Fruit fly (Drosophila melanogaster): ENCODE data around the gene CG42729.

The CG42729 gene

dm6 chr3L:15517508-15517907 is 9.8 kb downstream of the CG42729 start:
- TF ChIP-seq CG8301 (tag; optimal IDR thresholded peaks at IDR 0.05), result no peak
- TF ChIP-seq CG17806 (tag; optimal IDR thresholded peaks at IDR 0.05), result no peak
- TF ChIP-seq gl (tag; optimal IDR thresholded peaks at IDR 0.05), result no peak
- TF ChIP-seq fd96Ca (GFP tag; IDR thresholded peaks at IDR 0.05), result no peak
- TF ChIP-seq CG8159 (tag; optimal IDR thresholded peaks at IDR 0.05), result no peak
- TF ChIP-seq CG9948 (tag; optimal IDR thresholded peaks at IDR 0.05), result no peak
- TF ChIP-seq CG34367 (tag; optimal IDR thresholded peaks at IDR 0.05), result no peak
- TF ChIP-seq CG32121 (GFP tag; IDR thresholded peaks at IDR 0.05), result no peak
- TF ChIP-seq CG15710 (tag; optimal IDR thresholded peaks at IDR 0.05), result no peak
- TF ChIP-seq Snoo (tag; optimal IDR thresholded peaks at IDR 0.05), result no peak
- TF ChIP-seq CG4496 (GFP tag; IDR thresholded peaks at IDR 0.05), result no peak
- no peak for TF ChIP-seq EcR (GFP tag; optimal IDR thresholded peaks at IDR 0.05)
- TF ChIP-seq CG13204 (GFP tag; optimal IDR thresholded peaks at IDR 0.05), result no peak
- TF ChIP-seq CG10348 (GFP tag; IDR thresholded peaks at IDR 0.05), result no peak

DNA sequence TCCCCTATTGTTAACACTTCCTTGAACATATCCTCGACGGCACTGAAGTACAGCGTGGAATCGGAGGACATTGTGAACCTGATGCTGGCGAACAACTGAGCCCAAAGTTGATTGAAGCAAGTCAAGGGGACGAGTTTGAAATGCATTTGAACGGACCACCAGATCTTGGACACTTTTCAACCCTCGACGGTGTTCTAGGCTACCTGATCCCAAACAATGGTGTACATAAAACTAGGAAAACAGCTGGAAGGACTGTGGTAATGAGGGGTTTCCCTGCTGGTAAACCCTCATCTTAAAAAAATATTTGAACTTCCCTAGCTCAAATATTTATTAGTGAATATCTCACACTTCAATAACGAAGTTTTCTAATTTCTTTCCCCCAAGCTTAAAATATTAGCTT is 10.4 kb downstream of the CG42729 start, which contains the start of gene CG13454:
Gene CG13454, minus strand, starts transcription at position 101 of the 400 bp plus-strand sequence.
- TF ChIP-seq EcR (GFP tag; optimal IDR thresholded peaks at IDR 0.05) (no peak), CG8159 (tag; optimal IDR thresholded peaks at IDR 0.05) (no peak), CG13204 (GFP tag; optimal IDR thresholded peaks at IDR 0.05) (no peak), gl (tag; optimal IDR thresholded peaks at IDR 0.05) (no peak), rn (GFP tag; IDR thresholded peaks at IDR 0.05) (no peak), CG8301 (tag; optimal IDR thresholded peaks at IDR 0.05) (no peak), CG12605 (GFP tag; IDR thresholded peaks at IDR 0.05) (no peak), Pif1B (GFP tag; optimal IDR thresholded peaks at IDR 0.05) (no peak), CG9948 (tag; optimal IDR thresholded peaks at IDR 0.05) (no peak)

DNA sequence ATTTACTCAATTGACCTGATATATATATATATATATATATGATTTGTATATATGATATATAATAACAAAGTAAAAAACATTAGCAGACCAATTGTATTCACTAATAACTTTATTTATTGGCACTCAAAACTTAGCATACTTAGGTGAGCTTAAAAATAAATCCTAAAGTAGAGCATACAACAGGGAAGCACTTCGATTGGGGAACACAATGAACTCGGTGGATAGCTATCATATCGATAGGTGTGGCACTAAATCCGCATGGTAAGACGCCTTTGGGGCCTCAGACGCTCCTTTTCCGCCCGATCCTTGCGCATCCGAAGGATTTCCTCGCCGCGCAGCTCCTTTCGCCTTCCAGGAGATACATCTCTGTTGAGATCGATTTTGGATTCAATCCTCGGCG is 10.9 kb downstream of the CG42729 start:
- TF ChIP-seq EcR (GFP tag; optimal IDR thresholded peaks at IDR 0.05) (peak; percentile 53), CG14655 (GFP tag; optimal IDR thresholded peaks at IDR 0.05) (no peak)

DNA sequence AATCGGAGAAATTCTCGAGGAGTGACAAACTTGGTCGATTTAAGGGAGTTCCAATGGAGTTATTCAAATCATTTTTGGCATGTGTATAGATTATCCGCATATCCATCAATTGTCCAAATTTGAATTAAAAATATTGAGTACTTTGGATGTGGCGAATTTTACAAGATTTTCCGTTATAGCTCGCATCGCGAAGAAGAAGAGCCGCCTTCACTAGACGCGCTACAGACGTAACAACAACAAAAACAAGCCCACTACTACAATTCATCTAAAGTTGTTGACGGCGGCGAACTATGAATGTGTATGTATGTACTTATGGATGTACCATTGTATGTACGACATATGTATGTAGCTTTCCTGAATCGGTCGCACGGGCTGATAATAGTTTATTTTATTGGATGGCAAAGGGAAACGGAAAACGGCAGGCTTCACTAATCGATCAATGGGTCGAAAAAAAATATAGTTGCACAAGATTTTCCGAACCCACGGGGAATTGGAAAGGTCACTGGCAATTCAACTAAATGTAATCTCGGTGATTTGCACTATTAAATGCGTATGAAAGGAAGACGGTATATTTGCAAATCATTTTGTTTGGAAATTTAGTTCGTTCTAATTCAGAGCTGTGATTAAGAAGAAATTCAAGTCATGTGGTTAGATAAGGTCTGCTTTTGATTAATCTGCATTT is 12.4 kb downstream of the CG42729 start:
- 0 out of 2 replicates have a peak, but pooled peaks have one; percentile 8 for TF ChIP-seq CG32121 (GFP tag; IDR thresholded peaks at IDR 0.05)
- TF ChIP-seq EcR (GFP tag; optimal IDR thresholded peaks at IDR 0.05), result no peak
- no peak for TF ChIP-seq CG8159 (tag; optimal IDR thresholded peaks at IDR 0.05)

dm6 chr3L:15514405-15514804 is 12.9 kb downstream of the CG42729 start:
- TF ChIP-seq CG8159 (tag; optimal IDR thresholded peaks at IDR 0.05), result no peak
- peak; percentile 60 for TF ChIP-seq CG12605 (GFP tag; IDR thresholded peaks at IDR 0.05)
- no peak for TF ChIP-seq CG15710 (tag; optimal IDR thresholded peaks at IDR 0.05)
- TF ChIP-seq Pif1A (GFP tag; optimal IDR thresholded peaks at IDR 0.05), result no peak
- no peak for TF ChIP-seq D1 (tag; optimal IDR thresholded peaks at IDR 0.05)
- TF ChIP-seq CG8301 (tag; optimal IDR thresholded peaks at IDR 0.05), result no peak
- TF ChIP-seq CG13204 (GFP tag; optimal IDR thresholded peaks at IDR 0.05), result no peak
- no peak for TF ChIP-seq Snoo (tag; optimal IDR thresholded peaks at IDR 0.05)
- no peak for TF ChIP-seq gl (tag; optimal IDR thresholded peaks at IDR 0.05)
- no peak for TF ChIP-seq CG10348 (GFP tag; IDR thresholded peaks at IDR 0.05)
- no peak for TF ChIP-seq rn (GFP tag; IDR thresholded peaks at IDR 0.05)
- peak; percentile 43; the same call in 1 of the 2 replicates for TF ChIP-seq CG32121 (GFP tag; IDR thresholded peaks at IDR 0.05)
- no peak for TF ChIP-seq CG14655 (GFP tag; optimal IDR thresholded peaks at IDR 0.05)
- TF ChIP-seq fd96Ca (GFP tag; IDR thresholded peaks at IDR 0.05), result no peak
- no peak; the same call in 1 of the 2 replicates for TF ChIP-seq Ets98B (GFP tag; IDR thresholded peaks at IDR 0.05)
- TF ChIP-seq Pif1B (GFP tag; optimal IDR thresholded peaks at IDR 0.05), result no peak
- no peak for TF ChIP-seq CG34367 (tag; optimal IDR thresholded peaks at IDR 0.05)
- TF ChIP-seq EcR (GFP tag; optimal IDR thresholded peaks at IDR 0.05), result peak; percentile 83

DNA sequence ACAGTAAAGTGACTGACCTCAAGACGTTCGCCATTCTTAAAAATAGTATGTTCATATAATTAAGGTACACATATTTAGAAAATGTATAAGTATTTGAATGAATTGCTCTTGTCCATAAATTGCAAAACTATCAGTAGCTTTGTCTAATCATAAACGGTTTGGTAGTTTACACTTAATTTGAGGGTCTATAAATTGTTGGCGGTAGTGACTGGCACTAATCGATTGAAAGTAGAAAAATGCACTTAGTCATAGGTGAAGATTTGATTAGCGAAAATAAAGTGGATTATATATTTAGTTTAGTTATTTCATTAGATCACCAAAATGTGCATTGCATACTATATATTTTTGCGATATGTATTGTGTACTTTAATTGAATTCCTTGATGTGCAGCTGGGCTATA is 13.6 kb downstream of the CG42729 start:
- no peak for TF ChIP-seq CG17806 (tag; optimal IDR thresholded peaks at IDR 0.05)
- no peak for TF ChIP-seq CG14655 (GFP tag; optimal IDR thresholded peaks at IDR 0.05)
- TF ChIP-seq D1 (tag; optimal IDR thresholded peaks at IDR 0.05), result no peak
- no peak for TF ChIP-seq EcR (GFP tag; optimal IDR thresholded peaks at IDR 0.05)
- no peak for TF ChIP-seq Snoo (tag; optimal IDR thresholded peaks at IDR 0.05)
- no peak for TF ChIP-seq CG9948 (tag; optimal IDR thresholded peaks at IDR 0.05)

dm6 chr3L:15513264-15513663 is 14.1 kb downstream of the CG42729 start:
- TF ChIP-seq CG10348 (GFP tag; IDR thresholded peaks at IDR 0.05) (no peak), D1 (tag; optimal IDR thresholded peaks at IDR 0.05) (no peak), CG8159 (tag; optimal IDR thresholded peaks at IDR 0.05) (no peak), EcR (GFP tag; optimal IDR thresholded peaks at IDR 0.05) (no peak), Snoo (tag; optimal IDR thresholded peaks at IDR 0.05) (no peak), fd96Ca (GFP tag; IDR thresholded peaks at IDR 0.05) (no peak), CG13204 (GFP tag; optimal IDR thresholded peaks at IDR 0.05) (no peak), CG15710 (tag; optimal IDR thresholded peaks at IDR 0.05) (no peak), CG17806 (tag; optimal IDR thresholded peaks at IDR 0.05) (no peak), Ets98B (GFP tag; IDR thresholded peaks at IDR 0.05) (no peak), CG8301 (tag; optimal IDR thresholded peaks at IDR 0.05) (no peak), CG9948 (tag; optimal IDR thresholded peaks at IDR 0.05) (no peak), CG14655 (GFP tag; optimal IDR thresholded peaks at IDR 0.05) (no peak), Pif1A (GFP tag; optimal IDR thresholded peaks at IDR 0.05) (no peak), gl (tag; optimal IDR thresholded peaks at IDR 0.05) (no peak)

All from whole organism, pupa.